Worm (Caenorhabditis elegans) whole organism, midembryonic: ENCODE results near the gene inft-2.
A peak's percentile ranks its signal among the peaks of the same experiment; 100 is the strongest.

Experiments used
- T22C8.4 ChIP-seq: fragments of 200-800 bp; sonication (Bioruptor generic); IDR thresholded peaks from 2 replicates; pipeline ENCODE4 v1.3.6; 2022; ENCODE audit warnings: missing genetic modification characterization, missing compliant biosample characterization
- cog-1 ChIP-seq: sonication (generic microtip); optimal IDR thresholded peaks from 2 replicates; lab custom pipeline; 2016; ENCODE audit warnings: missing genetic modification characterization, missing compliant biosample characterization
- flt-1 ChIP-seq: fragments of 200-800 bp; sonication (Bioruptor generic); IDR thresholded peaks from 2 replicates; pipeline ENCODE4 v1.3.6; 2022; ENCODE audit warnings: missing genetic modification characterization, missing compliant biosample characterization
- klf-2 ChIP-seq: fragments of 200-800 bp; sonication (Bioruptor generic); conservative IDR thresholded peaks from 2 replicates; pipeline ENCODE4 v1.3.6; 2022; ENCODE audit warnings: missing genetic modification reagents, missing genetic modification characterization, missing compliant biosample characterization
- med-1 ChIP-seq: sonication (generic microtip); optimal IDR thresholded peaks from 2 replicates; lab custom pipeline; 2017; ENCODE audit warnings: missing genetic modification characterization, mild to moderate bottlenecking, missing compliant biosample characterization, antibody characterized with exemption, missing genetic modification reagents; ENCODE audit not compliant: insufficient read depth
- ref-1 ChIP-seq: fragments of 200-800 bp; sonication (Bioruptor generic); conservative IDR thresholded peaks from 2 replicates; pipeline ENCODE4 v1.3.6; 2022; ENCODE audit warnings: missing genetic modification reagents, missing genetic modification characterization, missing compliant biosample characterization
- tab-1 ChIP-seq: fragments of 200-800 bp; sonication (Bioruptor generic); IDR thresholded peaks from 2 replicates; pipeline ENCODE4 v1.3.6; 2022; ENCODE audit warnings: missing genetic modification characterization, missing compliant biosample characterization
- ztf-23 ChIP-seq: fragments of 200-800 bp; sonication (Bioruptor generic); IDR thresholded peaks from 2 replicates; pipeline ENCODE4 v1.3.6; 2022; ENCODE audit warnings: missing genetic modification reagents, missing genetic modification characterization, missing compliant biosample characterization
- ztf-29 ChIP-seq: fragments of 200-800 bp; sonication (Bioruptor generic); IDR thresholded peaks from 2 replicates; pipeline ENCODE4 v1.3.6; 2022; ENCODE audit warnings: missing genetic modification reagents, missing genetic modification characterization, missing compliant biosample characterization

Gene inft-2

ce11 chrV:13002070-13002469 lies at the start of gene inft-2:
Gene inft-2, plus strand, starts transcription at chrV:13002317.
- TF ChIP-seq cog-1 (tag; lab: Kevin White, UChicago) (no peak), klf-2 (GFP tag; lab: Robert Waterston, UW) (no peak), ztf-29 (GFP tag; lab: Robert Waterston, UW) (no peak), flt-1 (GFP tag; lab: Robert Waterston, UW) (no peak), tab-1 (GFP tag; lab: Robert Waterston, UW) (no peak), med-1 (GFP tag; lab: Kevin White, UChicago) (no peak), T22C8.4 (GFP tag; lab: Robert Waterston, UW) (no peak), ref-1 (GFP tag; lab: Robert Waterston, UW) (no peak), ztf-23 (GFP tag; lab: Robert Waterston, UW) (no peak)

- TF ChIP-seq tab-1 (GFP tag; lab: Robert Waterston, UW), result no peak
- TF ChIP-seq ztf-29 (GFP tag; lab: Robert Waterston, UW), result no peak
Observed at ce11 chrV:12953702-12954101, 48.4 kb upstream of the inft-2 start, which contains the start of gene eif-3.K. Gene eif-3.K, plus strand, starts transcription at chrV:12954002.

ce11 chrV:12954261-12954660 lies 47.9 kb upstream of the inft-2 start:
- TF ChIP-seq flt-1 (GFP tag; lab: Robert Waterston, UW) (no peak), med-1 (GFP tag; lab: Kevin White, UChicago) (no peak), T22C8.4 (GFP tag; lab: Robert Waterston, UW) (no peak), klf-2 (GFP tag; lab: Robert Waterston, UW) (no peak), ref-1 (GFP tag; lab: Robert Waterston, UW) (no peak), ztf-29 (GFP tag; lab: Robert Waterston, UW) (no peak), cog-1 (tag; lab: Kevin White, UChicago) (no peak), tab-1 (GFP tag; lab: Robert Waterston, UW) (no peak), ztf-23 (GFP tag; lab: Robert Waterston, UW) (no peak)

ce11 chrV:12961085-12961560 lies 41.0 kb upstream of the inft-2 start, which contains the start of gene mpst-7:
Gene mpst-7, minus strand, starts transcription at chrV:12961135.
- TF ChIP-seq ztf-29 (GFP tag; lab: Robert Waterston, UW) (no peak), T22C8.4 (GFP tag; lab: Robert Waterston, UW) (no peak), ztf-23 (GFP tag; lab: Robert Waterston, UW) (no peak), cog-1 (tag; lab: Kevin White, UChicago) (no peak), tab-1 (GFP tag; lab: Robert Waterston, UW) (no peak)

- TF ChIP-seq ref-1 (GFP tag; lab: Robert Waterston, UW), result no peak
- TF ChIP-seq med-1 (GFP tag; lab: Kevin White, UChicago), result no peak
- no peak for TF ChIP-seq T22C8.4 (GFP tag; lab: Robert Waterston, UW)
- no peak for TF ChIP-seq cog-1 (tag; lab: Kevin White, UChicago)
- no peak for TF ChIP-seq klf-2 (GFP tag; lab: Robert Waterston, UW)
- TF ChIP-seq flt-1 (GFP tag; lab: Robert Waterston, UW), result no peak
- TF ChIP-seq tab-1 (GFP tag; lab: Robert Waterston, UW), result no peak
- no peak for TF ChIP-seq ztf-29 (GFP tag; lab: Robert Waterston, UW)
- TF ChIP-seq ztf-23 (GFP tag; lab: Robert Waterston, UW), result no peak
Observed at ce11 chrV:12963192-12963591, 38.9 kb upstream of the inft-2 start, which contains the start of gene hrg-9. Gene hrg-9, minus strand, starts transcription at chrV:12963343.

- TF ChIP-seq T22C8.4 (GFP tag; lab: Robert Waterston, UW), result no peak
- no peak for TF ChIP-seq med-1 (GFP tag; lab: Kevin White, UChicago)
- no peak for TF ChIP-seq klf-2 (GFP tag; lab: Robert Waterston, UW)
- no peak for TF ChIP-seq ztf-23 (GFP tag; lab: Robert Waterston, UW)
- TF ChIP-seq flt-1 (GFP tag; lab: Robert Waterston, UW), result no peak
- TF ChIP-seq tab-1 (GFP tag; lab: Robert Waterston, UW), result no peak
- no peak for TF ChIP-seq ref-1 (GFP tag; lab: Robert Waterston, UW)
- no peak for TF ChIP-seq ztf-29 (GFP tag; lab: Robert Waterston, UW)
- no peak for TF ChIP-seq cog-1 (tag; lab: Kevin White, UChicago)
Observed at ce11 chrV:12964076-12964475, 38.0 kb upstream of the inft-2 start, which contains the start of gene srd-35. Gene srd-35, plus strand, starts transcription at chrV:12964376.

ce11 chrV:12967110-12967509 lies 35.0 kb upstream of the inft-2 start, which contains the start of gene R186.3:
Gene R186.3, minus strand, starts transcription at chrV:12967210.
- TF ChIP-seq cog-1 (tag; lab: Kevin White, UChicago) (no peak), ztf-29 (GFP tag; lab: Robert Waterston, UW) (no peak), flt-1 (GFP tag; lab: Robert Waterston, UW) (no peak), med-1 (GFP tag; lab: Kevin White, UChicago) (no peak), klf-2 (GFP tag; lab: Robert Waterston, UW) (no peak), ztf-23 (GFP tag; lab: Robert Waterston, UW) (no peak), T22C8.4 (GFP tag; lab: Robert Waterston, UW) (no peak), ref-1 (GFP tag; lab: Robert Waterston, UW) (no peak), tab-1 (GFP tag; lab: Robert Waterston, UW) (no peak)

- TF ChIP-seq cog-1 (tag; lab: Kevin White, UChicago), result peak; percentile 52
Observed at ce11 chrV:12967925-12968327, 34.2 kb upstream of the inft-2 start, which contains the start of gene R186.8. Gene R186.8, minus strand, starts transcription at chrV:12967982.

- TF ChIP-seq T22C8.4 (GFP tag; lab: Robert Waterston, UW), result no peak
- TF ChIP-seq flt-1 (GFP tag; lab: Robert Waterston, UW), result no peak
- no peak for TF ChIP-seq cog-1 (tag; lab: Kevin White, UChicago)
- TF ChIP-seq ztf-23 (GFP tag; lab: Robert Waterston, UW), result no peak
- no peak for TF ChIP-seq tab-1 (GFP tag; lab: Robert Waterston, UW)
- TF ChIP-seq ztf-29 (GFP tag; lab: Robert Waterston, UW), result no peak
- no peak for TF ChIP-seq med-1 (GFP tag; lab: Kevin White, UChicago)
- TF ChIP-seq klf-2 (GFP tag; lab: Robert Waterston, UW), result no peak
- TF ChIP-seq ref-1 (GFP tag; lab: Robert Waterston, UW), result no peak
Observed at ce11 chrV:12968555-12968954, 33.6 kb upstream of the inft-2 start, which contains the start of gene lin-46. Gene lin-46, plus strand, starts transcription at chrV:12968855.
